Worm (Caenorhabditis elegans): ENCODE results near the gene str-206.

Gene str-206

DNA sequence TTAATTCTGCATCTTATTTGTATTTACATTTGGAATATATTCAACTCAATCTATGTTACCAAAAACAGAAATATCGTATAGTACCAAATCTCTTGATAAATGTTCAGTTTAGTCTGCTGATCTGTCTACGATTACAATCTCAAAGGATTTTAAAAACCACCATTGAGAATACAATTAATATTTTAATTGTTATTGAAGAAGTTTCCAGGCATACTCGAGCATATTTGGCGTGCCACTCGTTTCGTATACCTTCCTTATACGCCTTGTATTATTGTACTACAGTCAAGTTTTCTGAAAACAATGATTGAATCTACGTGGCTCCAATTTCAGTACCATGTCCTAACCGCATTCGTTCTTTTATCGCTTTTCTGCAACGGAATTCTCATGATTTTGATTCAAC lies at the start of gene str-206:
Gene str-206 (plus strand): TSS at position 301 of the 400 bp plus-strand sequence.
- TF ChIP-seq repo-1 (tag; optimal IDR thresholded peaks at IDR 0.05) = peak; percentile 28
- TF ChIP-seq ztf-6 (GFP tag; IDR thresholded peaks at IDR 0.05) = no peak
- no peak for TF ChIP-seq atf-7 (tag; optimal IDR thresholded peaks at IDR 0.05)

DNA sequence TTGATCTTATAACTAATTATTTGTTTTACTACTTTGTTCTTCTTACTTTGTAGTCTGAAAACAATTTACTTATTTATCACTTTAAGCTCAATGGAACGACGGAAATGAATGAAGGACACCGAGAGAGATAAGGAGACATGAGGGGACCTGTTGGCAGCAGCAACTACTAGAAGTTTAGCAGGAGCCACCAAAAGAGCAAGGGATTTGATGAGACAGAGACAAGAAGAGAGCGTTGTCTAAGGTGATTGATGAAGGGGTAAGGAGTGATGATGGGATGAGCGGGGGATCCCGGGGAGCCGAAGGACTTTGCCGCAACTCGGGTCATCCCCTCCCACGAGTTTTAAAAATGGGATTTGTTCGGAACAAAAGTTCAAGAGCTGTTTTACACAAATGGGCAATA lies 15.4 kb upstream of the str-206 start, which contains the start of gene ttn-1:
Gene ttn-1 (minus strand): TSS at position 60 of the 400 bp plus-strand sequence.
- 0 out of 2 replicates have a peak, but pooled peaks have one; percentile 62 for TF ChIP-seq egl-18 (GFP tag; IDR thresholded peaks at IDR 0.05)
- no peak for TF ChIP-seq K12H6.12 (tag; optimal IDR thresholded peaks at IDR 0.05)

DNA sequence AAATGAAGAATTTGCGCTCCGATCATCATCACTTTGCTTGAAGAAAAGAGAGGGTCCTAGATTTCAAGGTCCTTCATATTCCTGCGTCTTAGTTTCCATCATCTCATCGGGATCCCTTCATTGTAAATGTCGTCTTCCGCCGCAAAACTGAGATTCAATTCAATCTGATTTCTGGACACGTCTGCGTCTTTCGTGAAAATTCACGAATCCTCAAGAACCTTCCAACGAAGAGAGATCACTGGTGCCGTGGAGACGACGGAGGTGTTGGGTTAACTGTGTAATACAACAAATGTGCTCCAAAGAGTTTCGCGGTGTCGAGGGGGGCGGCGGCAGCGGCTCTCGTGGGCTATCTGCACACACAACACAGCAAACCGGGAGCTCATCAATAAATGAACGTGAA lies 13.9 kb upstream of the str-206 start:
- peak; percentile 11; the same call in 1 of the 2 replicates for TF ChIP-seq hmg-1.2 (GFP tag; IDR thresholded peaks at IDR 0.05)
- no peak for TF ChIP-seq K11D2.4 (GFP tag; IDR thresholded peaks at IDR 0.05)
- 0 out of 2 replicates have a peak, but pooled peaks have one; percentile 25 for TF ChIP-seq zfh-2 (GFP tag; conservative IDR thresholded peaks at IDR 0.05)

DNA sequence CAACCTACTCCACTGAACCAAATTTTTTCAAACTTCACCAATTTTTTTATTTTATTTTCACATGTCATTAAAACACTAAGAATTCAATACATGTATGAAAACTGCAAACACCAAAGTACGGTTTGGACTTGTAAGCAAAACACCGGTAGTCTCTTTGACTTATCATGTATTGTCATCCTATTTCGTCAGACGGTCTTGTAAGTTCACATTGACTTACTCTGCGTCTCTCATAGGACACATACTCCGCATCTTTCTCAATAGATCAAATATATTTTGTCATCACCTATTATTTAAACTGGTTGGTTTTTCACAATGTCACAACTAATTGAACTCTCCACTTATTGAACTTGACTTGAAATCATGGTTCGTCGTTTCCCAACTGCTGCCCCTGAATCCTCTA lies 11.4 kb upstream of the str-206 start, which contains the start of gene W06H8.2:
Gene W06H8.2 (plus strand): TSS at position 258 of the 400 bp plus-strand sequence.
- TF ChIP-seq Y79H2A.3 (GFP tag; conservative IDR thresholded peaks at IDR 0.05) (no peak), bed-2 (GFP tag; IDR thresholded peaks at IDR 0.05) (no peak), C17E4.6 (GFP tag; IDR thresholded peaks at IDR 0.05) (no peak), attf-5 (GFP tag; optimal IDR thresholded peaks at IDR 0.05) (no peak)

DNA sequence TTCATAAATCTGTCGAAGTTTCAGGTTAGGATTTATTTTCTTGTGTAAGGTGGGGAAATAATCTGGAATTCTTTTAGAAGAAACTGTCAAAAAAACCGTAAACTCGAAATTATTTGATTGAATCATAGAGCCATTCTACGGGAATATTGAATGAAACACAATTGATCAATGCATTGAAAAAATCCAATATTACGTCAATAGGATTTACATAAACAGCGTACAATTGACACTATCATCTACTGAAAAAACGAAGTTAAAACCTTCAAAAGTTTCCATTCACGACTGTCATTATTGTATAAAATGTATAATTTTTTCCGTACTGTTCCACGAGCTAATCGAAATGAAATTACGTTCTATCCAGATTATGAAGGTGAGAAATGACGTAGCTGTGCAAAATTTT lies 9.3 kb upstream of the str-206 start, which contains the start of gene rme-1:
Gene rme-1 (plus strand): TSS at position 301 of the 400 bp plus-strand sequence.
- TF ChIP-seq F49E8.2 (tag; optimal IDR thresholded peaks at IDR 0.05; ENCODE audit: insufficient read depth) (no peak), cebp-2 (GFP tag; IDR thresholded peaks at IDR 0.05) (no peak), mel-28 (tag; optimal IDR thresholded peaks at IDR 0.05; ENCODE audit: borderline replicate concordance) (no peak), ceh-27 (GFP tag; optimal IDR thresholded peaks at IDR 0.05) (no peak), chd-7 (tag; optimal IDR thresholded peaks at IDR 0.05) (no peak), F37B4.10 (GFP tag; IDR thresholded peaks at IDR 0.05) (no peak), nhr-120 (GFP tag; IDR thresholded peaks at IDR 0.05) (no peak), F52B5.7 (tag; optimal IDR thresholded peaks at IDR 0.05) (no peak), Y53F4B.3 (GFP tag; IDR thresholded peaks at IDR 0.05) (no peak), B0019.2 (GFP tag; conservative IDR thresholded peaks at IDR 0.05) (no peak), lin-40 (tag; optimal IDR thresholded peaks at IDR 0.05) (no peak), cebp-1 (GFP tag; IDR thresholded peaks at IDR 0.05) (no peak), cebp-1 (tag; optimal IDR thresholded peaks at IDR 0.05) (no peak)

DNA sequence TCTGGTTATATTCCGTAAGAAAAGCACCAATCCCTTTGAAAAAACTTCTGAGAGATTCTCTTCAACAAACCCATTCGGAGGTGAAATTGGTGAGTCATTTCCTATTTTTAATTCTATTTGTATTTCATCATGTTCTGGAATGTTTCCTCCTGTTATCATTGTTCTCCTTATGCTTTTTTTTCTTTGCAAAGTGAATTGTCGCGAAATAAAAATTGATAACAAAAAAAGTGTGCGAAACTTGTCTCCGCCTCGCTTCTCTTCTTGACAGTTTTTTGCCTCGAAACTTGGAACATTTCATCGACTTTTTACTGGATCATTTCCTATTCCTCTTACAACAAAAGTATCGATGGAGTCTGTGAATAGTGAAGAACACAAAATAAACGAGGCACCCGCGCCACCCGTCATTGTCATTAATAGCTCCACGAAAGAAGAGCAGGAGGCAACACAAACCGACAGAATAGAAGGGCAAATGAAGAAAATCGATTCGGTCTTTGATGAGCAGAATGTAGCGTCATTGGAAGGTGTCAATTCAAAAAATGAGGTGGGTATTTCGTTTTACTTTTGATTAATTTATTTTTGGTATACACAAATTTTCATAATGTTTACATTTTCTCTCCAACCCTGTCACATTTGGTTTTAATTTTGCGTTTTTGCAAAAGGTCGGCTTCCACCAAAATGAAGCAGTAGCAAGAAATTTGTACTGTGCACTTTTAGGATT lies 7.8 kb upstream of the str-206 start:
- TF ChIP-seq madf-8 (GFP tag; conservative IDR thresholded peaks at IDR 0.05) (no peak), nhr-80 (tag; optimal IDR thresholded peaks at IDR 0.05) (peak; percentile 90), snpc-1.3 (tag; optimal IDR thresholded peaks at IDR 0.05; ENCODE audit: insufficient read depth) (no peak)

Data from whole organism, young adult.